Fruit fly (Drosophila melanogaster) whole organism, embryonic: ENCODE data around the gene Ctl1.
A peak's percentile ranks its signal among the peaks of the same experiment; 100 is the strongest.

Experiments used
- Awh ChIP-seq: fragments of 200-800 bp; sonication (Bioruptor generic); IDR thresholded peaks from 2 replicates; pipeline ENCODE4, ENCODE4 v1.3.6; 2022; ENCODE audit warnings: missing biosample characterization, missing genetic modification characterization
- BtbVII ChIP-seq: fragments of 200-800 bp; sonication (Bioruptor generic); optimal IDR thresholded peaks from 3 replicates; lab custom pipeline; 2017; ENCODE audit warnings: missing biosample characterization, mild to moderate bottlenecking, missing genetic modification characterization
- CG1024 ChIP-seq: fragments of 200-800 bp; sonication (Bioruptor generic); IDR thresholded peaks from 2 replicates; pipeline ENCODE4 v1.3.6; 2022; ENCODE audit warnings: missing biosample characterization, missing genetic modification characterization
- CG11695 ChIP-seq: fragments of 200-800 bp; sonication (Bioruptor generic); IDR thresholded peaks from 3 replicates; pipeline ENCODE4 v1.3.6; 2022; ENCODE audit warnings: missing biosample characterization, missing genetic modification characterization
- CG11723 ChIP-seq: fragments of 200-800 bp; sonication (Bioruptor generic); optimal IDR thresholded peaks from 2 replicates; lab custom pipeline; 2017; ENCODE audit warnings: missing biosample characterization, mild to moderate bottlenecking, missing genetic modification characterization
- CG13287 ChIP-seq: fragments of 200-800 bp; sonication (Bioruptor generic); IDR thresholded peaks from 2 replicates; pipeline ENCODE4 v1.3.6; 2022; ENCODE audit warnings: missing biosample characterization, missing genetic modification characterization; ENCODE audit not compliant: partially characterized antibody
- CG13296 ChIP-seq: fragments of 200-800 bp; sonication (Bioruptor generic); optimal IDR thresholded peaks from 3 replicates; lab custom pipeline; 2018; ENCODE audit warnings: missing biosample characterization, mild to moderate bottlenecking, missing genetic modification characterization
- CG15011 ChIP-seq: fragments of 200-800 bp; sonication (Bioruptor generic); optimal IDR thresholded peaks from 3 replicates; lab custom pipeline; 2018; ENCODE audit warnings: missing biosample characterization, mild to moderate bottlenecking, missing genetic modification characterization
- CG1529 ChIP-seq: fragments of 200-800 bp; sonication (Bioruptor generic); optimal IDR thresholded peaks from 3 replicates; lab custom pipeline; 2018; ENCODE audit warnings: missing biosample characterization, missing genetic modification characterization
- CG18262 ChIP-seq: fragments of 200-800 bp; optimal IDR thresholded peaks from 3 replicates; lab custom pipeline; 2019; ENCODE audit warnings: missing biosample characterization, mild to moderate bottlenecking, missing genetic modification characterization, moderate library complexity
- CG2875 ChIP-seq: fragments of 200-800 bp; sonication (Bioruptor generic); optimal IDR thresholded peaks from 2 replicates; lab custom pipeline; 2017; ENCODE audit warnings: missing biosample characterization, mild to moderate bottlenecking, missing genetic modification characterization, missing genetic modification reagents
- CG3995 ChIP-seq: fragments of 200-800 bp; sonication (Bioruptor generic); optimal IDR thresholded peaks from 3 replicates; lab custom pipeline; 2016; ENCODE audit warnings: missing biosample characterization, missing genetic modification characterization
- CG4328 ChIP-seq: fragments of 200-800 bp; sonication (Bioruptor generic); optimal IDR thresholded peaks from 3 replicates; lab custom pipeline; 2017; ENCODE audit warnings: missing biosample characterization, missing genetic modification reagents, missing genetic modification characterization
- CG4404 ChIP-seq: fragments of 200-800 bp; sonication (Bioruptor generic); IDR thresholded peaks from 2 replicates; pipeline ENCODE4 v1.3.6; 2022; ENCODE audit warnings: missing biosample characterization, missing genetic modification characterization
- CG6254 ChIP-seq: fragments of 200-800 bp; sonication (Bioruptor generic); optimal IDR thresholded peaks from 3 replicates; lab custom pipeline; 2017; ENCODE audit warnings: mild to moderate bottlenecking, missing biosample characterization, missing genetic modification reagents, missing genetic modification characterization
- CG6654 ChIP-seq: fragments of 200-800 bp; sonication (Bioruptor generic); optimal IDR thresholded peaks from 2 replicates; lab custom pipeline; 2017; ENCODE audit warnings: missing biosample characterization, mild to moderate bottlenecking, missing genetic modification characterization
- CG8359 ChIP-seq: fragments of 200-800 bp; sonication (Bioruptor generic); optimal IDR thresholded peaks from 2 replicates; lab custom pipeline; 2017; ENCODE audit warnings: missing biosample characterization, mild to moderate bottlenecking, missing genetic modification characterization, borderline replicate concordance
- CG8765 ChIP-seq: fragments of 200-800 bp; sonication (Bioruptor generic); IDR thresholded peaks from 2 replicates; pipeline ENCODE4 v1.3.6; 2022; ENCODE audit warnings: missing biosample characterization, missing genetic modification characterization
- CoRest ChIP-seq: fragments of 200-800 bp; sonication (Bioruptor generic); optimal IDR thresholded peaks from 3 replicates; lab custom pipeline; 2018; ENCODE audit warnings: missing biosample characterization, mild to moderate bottlenecking, missing genetic modification characterization, moderate library complexity
- D ChIP-seq, 2 experiments: fragments of 200-800 bp in 1 of 2; fragments of >200 bp in 1 of 2; sonication (Bioruptor generic) in 1 of 2; optimal IDR thresholded peaks; 2 replicates in 1 of 2; 3 replicates in 1 of 2; lab custom pipeline; 2017; ENCODE audit warnings: mild to moderate bottlenecking in 1 of 2, missing biosample characterization in 1 of 2, missing genetic modification characterization in 1 of 2, missing genetic modification reagents in 1 of 2
- Dll ChIP-seq: fragments of 200-800 bp; sonication (Bioruptor generic); IDR thresholded peaks from 4 replicates; pipeline ENCODE4 v1.3.6; 2022; ENCODE audit warnings: missing biosample characterization, missing genetic modification characterization; ENCODE audit not compliant: partially characterized antibody
- Dp ChIP-seq: fragments of 200-800 bp; sonication (Bioruptor generic); optimal IDR thresholded peaks from 2 replicates; lab custom pipeline; 2018; ENCODE audit warnings: missing biosample characterization, mild to moderate bottlenecking, missing genetic modification characterization, moderate library complexity
- ERR ChIP-seq: fragments of 200-800 bp; sonication (Bioruptor generic); optimal IDR thresholded peaks from 2 replicates; lab custom pipeline; 2016; ENCODE audit warnings: missing biosample characterization, missing genetic modification characterization
- Ets97D ChIP-seq: fragments of 200-800 bp; sonication (Bioruptor generic); optimal IDR thresholded peaks from 3 replicates; lab custom pipeline; 2016; ENCODE audit warnings: missing biosample characterization, missing genetic modification characterization
- Gsc ChIP-seq: fragments of 200-800 bp; sonication (Bioruptor generic); IDR thresholded peaks from 2 replicates; pipeline ENCODE4 v1.3.6; 2022; ENCODE audit warnings: missing biosample characterization, missing genetic modification characterization
- H15 ChIP-seq: fragments of 200-800 bp; sonication (Bioruptor generic); IDR thresholded peaks from 3 replicates; pipeline ENCODE4 v1.3.6; 2022; ENCODE audit warnings: missing biosample characterization, missing genetic modification characterization
- Hsf ChIP-seq: fragments of 200-800 bp; sonication (Bioruptor generic); optimal IDR thresholded peaks from 3 replicates; lab custom pipeline; 2016; ENCODE audit warnings: missing biosample characterization, missing genetic modification characterization
- Lpt ChIP-seq: fragments of >200 bp; optimal IDR thresholded peaks from 2 replicates; lab custom pipeline; 2018; ENCODE audit warnings: missing biosample characterization, missing genetic modification characterization
- PHDP ChIP-seq: fragments of 200-800 bp; sonication (Bioruptor generic); optimal IDR thresholded peaks from 3 replicates; lab custom pipeline; 2018; ENCODE audit warnings: missing biosample characterization, mild to moderate bottlenecking, missing genetic modification characterization, moderate library complexity
- ap ChIP-seq: fragments of 200-800 bp; sonication (Bioruptor generic); IDR thresholded peaks from 2 replicates; pipeline ENCODE4 v1.3.6; 2022; ENCODE audit warnings: missing biosample characterization, missing genetic modification characterization
- caup ChIP-seq: fragments of 200-800 bp; sonication (Bioruptor generic); optimal IDR thresholded peaks from 3 replicates; lab custom pipeline; 2017; ENCODE audit warnings: missing biosample characterization, mild to moderate bottlenecking, missing genetic modification characterization, moderate library complexity; ENCODE audit not compliant: severe bottlenecking
- en ChIP-seq: fragments of 200-800 bp; sonication (Bioruptor generic); optimal IDR thresholded peaks from 2 replicates; lab custom pipeline; 2016; ENCODE audit warnings: missing biosample characterization, missing genetic modification characterization
- ewg ChIP-seq: fragments of 200-800 bp; sonication (Bioruptor generic); optimal IDR thresholded peaks from 3 replicates; lab custom pipeline; 2017; ENCODE audit warnings: mild to moderate bottlenecking, missing biosample characterization, missing genetic modification reagents, missing genetic modification characterization
- eyg ChIP-seq: fragments of 200-800 bp; sonication (Bioruptor generic); optimal IDR thresholded peaks from 3 replicates; lab custom pipeline; 2016; ENCODE audit warnings: missing biosample characterization, missing genetic modification characterization
- fd102C ChIP-seq: fragments of 200-800 bp; sonication (Bioruptor generic); optimal IDR thresholded peaks from 2 replicates; lab custom pipeline; 2018; ENCODE audit warnings: missing biosample characterization, mild to moderate bottlenecking, missing genetic modification characterization, moderate library complexity
- fd96Cb ChIP-seq: fragments of 200-800 bp; sonication (Bioruptor generic); optimal IDR thresholded peaks from 2 replicates; lab custom pipeline; 2018; ENCODE audit warnings: missing biosample characterization, mild to moderate bottlenecking, missing genetic modification characterization, moderate library complexity
- gcm ChIP-seq: fragments of 200-800 bp; sonication (Bioruptor generic); optimal IDR thresholded peaks from 2 replicates; lab custom pipeline; 2019; ENCODE audit warnings: missing biosample characterization, mild to moderate bottlenecking, missing genetic modification characterization, moderate library complexity
- grn ChIP-seq: fragments of 200-800 bp; sonication (Bioruptor generic); optimal IDR thresholded peaks from 3 replicates; lab custom pipeline; 2017; ENCODE audit warnings: missing biosample characterization, missing genetic modification characterization
- hkb ChIP-seq, 2 experiments: fragments of 200-800 bp in 1 of 2; fragments of >200 bp in 1 of 2; sonication (Bioruptor generic) in 1 of 2; IDR thresholded peaks in 1 of 2; optimal IDR thresholded peaks in 1 of 2; 2 replicates each; pipeline versions ENCODE4 v1.3.6 to Lab custom; 2017 to 2022; ENCODE audit warnings: missing biosample characterization in 1 of 2, missing genetic modification characterization in 1 of 2
- otp ChIP-seq: fragments of 200-800 bp; sonication (Bioruptor generic); IDR thresholded peaks from 3 replicates; pipeline ENCODE4, ENCODE4 v1.3.6; 2022; ENCODE audit warnings: missing biosample characterization, missing genetic modification characterization
- pita ChIP-seq: fragments of 200-800 bp; sonication (Bioruptor generic); optimal IDR thresholded peaks from 2 replicates; lab custom pipeline; 2017; ENCODE audit warnings: missing biosample characterization, mild to moderate bottlenecking, missing genetic modification characterization
- sd ChIP-seq: fragments of 200-800 bp; sonication (Bioruptor generic); optimal IDR thresholded peaks from 3 replicates; lab custom pipeline; 2018; ENCODE audit warnings: missing biosample characterization, mild to moderate bottlenecking, missing genetic modification characterization, moderate library complexity
- sens ChIP-seq: fragments of 200-800 bp; sonication (Bioruptor generic); peaks from one replicate; lab custom pipeline; 2016; ENCODE audit warnings: missing biosample characterization, missing genetic modification characterization
- sima ChIP-seq: fragments of 200-800 bp; sonication (Bioruptor generic); optimal IDR thresholded peaks from 2 replicates; lab custom pipeline; 2016; ENCODE audit warnings: missing biosample characterization, missing genetic modification characterization
- ssp ChIP-seq: fragments of 200-800 bp; sonication (Bioruptor generic); IDR thresholded peaks from 2 replicates; pipeline ENCODE4 v1.3.6; 2022; ENCODE audit warnings: missing biosample characterization, missing genetic modification characterization
- tll ChIP-seq, 2 experiments: fragments of 200-800 bp in 1 of 2; fragments of >200 bp in 1 of 2; sonication (Bioruptor generic) in 1 of 2; optimal IDR thresholded peaks; 2 replicates each; lab custom pipeline; 2017 to 2019; ENCODE audit warnings: missing biosample characterization in 2 of 2, missing genetic modification characterization in 2 of 2, mild to moderate bottlenecking in 1 of 2, moderate library complexity in 1 of 2
- ttk ChIP-seq: fragments of 200-800 bp; sonication (Bioruptor generic); IDR thresholded peaks from 2 replicates; pipeline ENCODE4 v2.1.2; 2022; ENCODE audit warnings: missing biosample characterization, missing genetic modification characterization
- yki ChIP-seq: fragments of >200 bp; optimal IDR thresholded peaks from 3 replicates; lab custom pipeline; 2018
- z ChIP-seq: fragments of 200-800 bp; sonication (Bioruptor generic); IDR thresholded peaks from 3 replicates; pipeline ENCODE4 v1.3.6; 2022; ENCODE audit warnings: missing biosample characterization, missing genetic modification characterization
- zfh2 ChIP-seq: fragments of 200-800 bp; sonication (Bioruptor generic); optimal IDR thresholded peaks from 2 replicates; lab custom pipeline; 2016; ENCODE audit warnings: missing biosample characterization, missing genetic modification characterization

Gene Ctl1

dm6 chr3L:4269920-4270319, 7.8 kb upstream of the Ctl1 start (continued):
- TF ChIP-seq Ets97D (GFP tag; lab: Kevin White, UChicago) = no peak
- TF ChIP-seq sens (GFP tag; lab: Kevin White, UChicago) = peak; percentile 55
- TF ChIP-seq ttk (GFP tag; lab: Robert Waterston, UW) = peak; percentile 61; the same call in 1 of the 2 replicates
- TF ChIP-seq D (optimal IDR thresholded peaks at IDR 0.05; lab: Kevin White, UChicago) = no peak
- TF ChIP-seq D (GFP tag; optimal IDR thresholded peaks at IDR 0.05; lab: Kevin White, UChicago) = peak; percentile 71
- peak; percentile 53 for TF ChIP-seq ap
- no peak for TF ChIP-seq CG6654 (GFP tag; lab: Kevin White, UChicago)
- TF ChIP-seq sima (GFP tag; lab: Kevin White, UChicago) = no peak
- no peak for TF ChIP-seq pita (GFP tag; lab: Kevin White, UChicago)
- TF ChIP-seq ERR (GFP tag; lab: Kevin White, UChicago) = no peak
- TF ChIP-seq fd96Cb (tag; lab: Kevin White, UChicago) = peak; percentile 72
- TF ChIP-seq eyg (GFP tag; lab: Kevin White, UChicago) = no peak
- no peak; the same call in 1 of the 2 replicates for TF ChIP-seq Awh (GFP tag; lab: Robert Waterston, UW)
- TF ChIP-seq grn (GFP tag; lab: Kevin White, UChicago) = no peak
- TF ChIP-seq CG6254 (GFP tag; lab: Kevin White, UChicago) = peak; percentile 61
- peak; percentile 85 for TF ChIP-seq CG18262 (tag; lab: Kevin White, UChicago)
- peak; percentile 15 for TF ChIP-seq CG8359 (GFP tag; lab: Kevin White, UChicago)
- TF ChIP-seq CG13287 = no peak
- peak; percentile 33 for TF ChIP-seq sd (tag; lab: Kevin White, UChicago)
- no peak for TF ChIP-seq otp (GFP tag; lab: Robert Waterston, UW)
- TF ChIP-seq Gsc = no peak
- TF ChIP-seq Lpt (GFP tag; lab: Kevin White, UChicago) = no peak
- no peak for TF ChIP-seq en
- TF ChIP-seq CG8765 (GFP tag; lab: Robert Waterston, UW) = no peak
- peak; percentile 44 for TF ChIP-seq CG4328 (GFP tag; lab: Kevin White, UChicago)
- peak; percentile 16 for TF ChIP-seq CG2875 (GFP tag; lab: Kevin White, UChicago)
- no peak for TF ChIP-seq yki (lab: Kevin White, UChicago)
- no peak for TF ChIP-seq tll (GFP tag; optimal IDR thresholded peaks at IDR 0.05; lab: Kevin White, UChicago)
- TF ChIP-seq CoRest = peak; percentile 84
- no peak for TF ChIP-seq Dp (GFP tag; lab: Kevin White, UChicago)
- no peak for TF ChIP-seq z (GFP tag; lab: Robert Waterston, UW)
- TF ChIP-seq PHDP (tag; lab: Kevin White, UChicago) = peak; percentile 83
- peak; percentile 25 for TF ChIP-seq CG3995 (GFP tag; lab: Kevin White, UChicago)
- TF ChIP-seq ssp (GFP tag; lab: Robert Waterston, UW) = peak; percentile 39; the same call in 1 of the 2 replicates
- no peak for TF ChIP-seq Dll (GFP tag; lab: Robert Waterston, UW)
- TF ChIP-seq CG15011 (GFP tag; lab: Kevin White, UChicago) = peak; percentile 42
- TF ChIP-seq gcm (GFP tag; lab: Kevin White, UChicago) = peak; percentile 72
- TF ChIP-seq hkb (optimal IDR thresholded peaks at IDR 0.05; lab: Kevin White, UChicago) = no peak
- peak; percentile 84 for TF ChIP-seq hkb (GFP tag; IDR thresholded peaks at IDR 0.05; lab: Robert Waterston, UW)
- peak; percentile 35; the same call in 1 of the 2 replicates for TF ChIP-seq CG4404 (GFP tag; lab: Robert Waterston, UW)
- peak; percentile 53 for TF ChIP-seq caup (GFP tag; lab: Kevin White, UChicago)
- TF ChIP-seq ewg = peak; percentile 46
- TF ChIP-seq BtbVII (GFP tag; lab: Kevin White, UChicago) = peak; percentile 73
- peak; percentile 58 for TF ChIP-seq CG1529
- peak; percentile 78 for TF ChIP-seq CG11695 (GFP tag; lab: Robert Waterston, UW)
- no peak for TF ChIP-seq zfh2 (GFP tag; lab: Kevin White, UChicago)
- TF ChIP-seq H15 (GFP tag; lab: Robert Waterston, UW) = peak; percentile 42; the same call in 1 of the 3 replicates
- no peak for TF ChIP-seq Hsf (GFP tag; lab: Kevin White, UChicago)
- no peak for TF ChIP-seq fd102C (GFP tag; lab: Kevin White, UChicago)
- TF ChIP-seq CG13296 = peak; percentile 74
- TF ChIP-seq CG11723 = peak; percentile 41
- TF ChIP-seq CG1024 = no peak
